Fruit fly (Drosophila melanogaster) whole organism, embryonic: ENCODE results near the gene CG3349.

Source experiments
- Asciz ChIP-seq: fragments of 200-800 bp; sonication (Bioruptor generic); optimal IDR thresholded peaks from 2 replicates; lab custom pipeline; 2017; ENCODE audit warnings: missing biosample characterization, mild to moderate bottlenecking, missing genetic modification characterization, missing genetic modification reagents
- Blimp-1 ChIP-seq: fragments of 200-800 bp; sonication (Bioruptor generic); optimal IDR thresholded peaks from 3 replicates; lab custom pipeline; 2018; ENCODE audit warnings: missing biosample characterization, missing genetic modification characterization, mild to moderate bottlenecking, moderate library complexity, missing genetic modification reagents
- CG10209 ChIP-seq: fragments of 200-800 bp; sonication (Bioruptor generic); optimal IDR thresholded peaks from 3 replicates; lab custom pipeline; 2017; ENCODE audit warnings: missing biosample characterization, mild to moderate bottlenecking, missing genetic modification characterization, missing genetic modification reagents
- CG10979 ChIP-seq: fragments of 200-800 bp; sonication (Bioruptor generic); optimal IDR thresholded peaks from 2 replicates; lab custom pipeline; 2018; ENCODE audit warnings: missing biosample characterization, mild to moderate bottlenecking, missing genetic modification characterization, moderate library complexity
- CG11504 ChIP-seq: fragments of 200-800 bp; sonication (Bioruptor generic); optimal IDR thresholded peaks from 3 replicates; lab custom pipeline; 2019; ENCODE audit warnings: missing biosample characterization, mild to moderate bottlenecking, missing genetic modification characterization, moderate library complexity
- CG15514 ChIP-seq: fragments of 200-800 bp; sonication (Bioruptor generic); optimal IDR thresholded peaks from 3 replicates; lab custom pipeline; 2017; ENCODE audit warnings: missing biosample characterization, missing genetic modification characterization, mild to moderate bottlenecking, moderate library complexity, missing genetic modification reagents
- CG17359 ChIP-seq: fragments of 200-800 bp; sonication (Bioruptor generic); optimal IDR thresholded peaks from 3 replicates; lab custom pipeline; 2018; ENCODE audit warnings: missing biosample characterization, mild to moderate bottlenecking, missing genetic modification characterization, moderate library complexity
- CG17829 ChIP-seq: fragments of 200-800 bp; optimal IDR thresholded peaks from 2 replicates; lab custom pipeline; 2019; ENCODE audit warnings: missing biosample characterization, mild to moderate bottlenecking, missing genetic modification characterization, moderate library complexity
- CG2199 ChIP-seq: fragments of 200-800 bp; sonication (Bioruptor generic); IDR thresholded peaks from 3 replicates; pipeline ENCODE4 v1.3.6; 2022; ENCODE audit warnings: missing biosample characterization, missing genetic modification characterization
- CG2712 ChIP-seq: fragments of 200-800 bp; optimal IDR thresholded peaks from 3 replicates; lab custom pipeline; 2019; ENCODE audit warnings: missing biosample characterization, mild to moderate bottlenecking, missing genetic modification characterization, moderate library complexity
- CG31224 ChIP-seq: fragments of 200-800 bp; sonication (Bioruptor generic); IDR thresholded peaks from 2 replicates; pipeline ENCODE4 v1.3.6; 2022; ENCODE audit warnings: missing biosample characterization, missing genetic modification characterization
- CG9727 ChIP-seq: fragments of 200-800 bp; sonication (Bioruptor generic); optimal IDR thresholded peaks from 3 replicates; lab custom pipeline; 2017; ENCODE audit warnings: missing biosample characterization, mild to moderate bottlenecking, missing genetic modification characterization
- CTCF ChIP-seq: fragments of 200-800 bp; sonication (Bioruptor generic); optimal IDR thresholded peaks from 2 replicates; lab custom pipeline; 2017; ENCODE audit warnings: missing biosample characterization, mild to moderate bottlenecking, missing genetic modification characterization, moderate library complexity
- E2f1 ChIP-seq: fragments of 200-800 bp; sonication (Bioruptor generic); IDR thresholded peaks from 2 replicates; pipeline ENCODE4 v1.3.6; 2022; ENCODE audit warnings: missing biosample characterization, missing genetic modification characterization
- Ets65A ChIP-seq: fragments of 200-800 bp; sonication (Bioruptor generic); peaks from one replicate; lab custom pipeline; 2016; ENCODE audit warnings: missing biosample characterization, missing genetic modification characterization
- Sox102F ChIP-seq: fragments of 200-800 bp; sonication (Bioruptor generic); optimal IDR thresholded peaks from 2 replicates; lab custom pipeline; 2018; ENCODE audit warnings: missing biosample characterization, mild to moderate bottlenecking, missing genetic modification characterization, moderate library complexity
- abd-A ChIP-seq: fragments of 200-800 bp; sonication (Bioruptor generic); optimal IDR thresholded peaks from 3 replicates; lab custom pipeline; 2019; ENCODE audit warnings: missing biosample characterization, mild to moderate bottlenecking, missing genetic modification characterization, moderate library complexity
- bsh ChIP-seq, 2 experiments: fragments of 200-800 bp; sonication (Bioruptor generic); optimal IDR thresholded peaks; 2 replicates each; lab custom pipeline; 2017 to 2018; ENCODE audit warnings: mild to moderate bottlenecking in 2 of 2, missing biosample characterization in 2 of 2, missing genetic modification characterization in 2 of 2, moderate library complexity in 1 of 2
- eve ChIP-seq, 2 experiments: fragments of >200 bp; optimal IDR thresholded peaks; 2 replicates each; lab custom pipeline; 2017; ENCODE audit warnings: missing biosample characterization in 2 of 2, missing genetic modification characterization in 2 of 2
- exex ChIP-seq: fragments of 200-800 bp; sonication (Bioruptor generic); optimal IDR thresholded peaks from 4 replicates; lab custom pipeline; 2018; ENCODE audit warnings: missing biosample characterization, mild to moderate bottlenecking, missing genetic modification characterization, moderate library complexity
- gcm ChIP-seq: fragments of 200-800 bp; sonication (Bioruptor generic); optimal IDR thresholded peaks from 2 replicates; lab custom pipeline; 2019; ENCODE audit warnings: missing biosample characterization, mild to moderate bottlenecking, missing genetic modification characterization, moderate library complexity
- gem ChIP-seq: fragments of 200-800 bp; sonication (Bioruptor generic); optimal IDR thresholded peaks from 2 replicates; lab custom pipeline; 2019; ENCODE audit warnings: missing biosample characterization, mild to moderate bottlenecking, missing genetic modification characterization, moderate library complexity
- hb ChIP-seq: fragments of 200-800 bp; sonication (Bioruptor generic); IDR thresholded peaks from 3 replicates; pipeline ENCODE4 v1.3.6; 2022; ENCODE audit warnings: missing biosample characterization, missing genetic modification characterization; ENCODE audit not compliant: partially characterized antibody
- hbn ChIP-seq: fragments of 200-800 bp; sonication (Bioruptor generic); IDR thresholded peaks from 2 replicates; pipeline ENCODE4 v1.3.6; 2022; ENCODE audit warnings: missing biosample characterization, missing genetic modification characterization; ENCODE audit not compliant: partially characterized antibody
- her ChIP-seq: fragments of 200-800 bp; sonication (Bioruptor generic); optimal IDR thresholded peaks from 2 replicates; lab custom pipeline; 2016; ENCODE audit warnings: missing biosample characterization, missing genetic modification characterization
- hkb ChIP-seq, 2 experiments: fragments of 200-800 bp in 1 of 2; fragments of >200 bp in 1 of 2; sonication (Bioruptor generic) in 1 of 2; IDR thresholded peaks in 1 of 2; optimal IDR thresholded peaks in 1 of 2; 2 replicates each; pipeline versions ENCODE4 v1.3.6 to Lab custom; 2017 to 2022; ENCODE audit warnings: missing biosample characterization in 1 of 2, missing genetic modification characterization in 1 of 2
- lmd ChIP-seq: fragments of 200-800 bp; sonication (Bioruptor generic); IDR thresholded peaks from 2 replicates; pipeline ENCODE4 v1.3.6; 2022; ENCODE audit warnings: missing biosample characterization, missing genetic modification characterization
- lov ChIP-seq, 2 experiments: fragments of 200-800 bp in 1 of 2; fragments of >200 bp in 1 of 2; sonication (Bioruptor generic) in 1 of 2; IDR thresholded peaks in 1 of 2; optimal IDR thresholded peaks in 1 of 2; 2 replicates in 1 of 2; 3 replicates in 1 of 2; pipeline versions ENCODE4 v1.3.6 to Lab custom; 2017 to 2022; ENCODE audit warnings: missing biosample characterization in 1 of 2, missing genetic modification characterization in 1 of 2
- luna ChIP-seq: fragments of 200-800 bp; sonication (Bioruptor generic); optimal IDR thresholded peaks from 2 replicates; lab custom pipeline; 2016; ENCODE audit warnings: missing biosample characterization, missing genetic modification characterization
- phol ChIP-seq: fragments of 200-800 bp; sonication (Bioruptor generic); optimal IDR thresholded peaks from 3 replicates; lab custom pipeline; 2018; ENCODE audit warnings: missing biosample characterization, mild to moderate bottlenecking, missing genetic modification characterization, moderate library complexity
- sc ChIP-seq, 3 experiments: fragments of >200 bp in 2 of 3; fragments of 200-800 bp in 1 of 3; sonication (Bioruptor generic) in 1 of 3; optimal IDR thresholded peaks; 2 replicates in 2 of 3; 3 replicates in 1 of 3; lab custom pipeline; 2017; ENCODE audit warnings: mild to moderate bottlenecking in 1 of 3, missing biosample characterization in 1 of 3, missing genetic modification characterization in 1 of 3, missing genetic modification reagents in 1 of 3
- schlank ChIP-seq: fragments of 200-800 bp; sonication (Bioruptor generic); optimal IDR thresholded peaks from 2 replicates; lab custom pipeline; 2018; ENCODE audit warnings: missing biosample characterization, mild to moderate bottlenecking, missing genetic modification characterization
- sob ChIP-seq: fragments of 200-800 bp; sonication (Bioruptor generic); IDR thresholded peaks from 2 replicates; pipeline ENCODE4 v1.3.6; 2022; ENCODE audit warnings: missing biosample characterization, missing genetic modification characterization

The CG3349 gene

DNA sequence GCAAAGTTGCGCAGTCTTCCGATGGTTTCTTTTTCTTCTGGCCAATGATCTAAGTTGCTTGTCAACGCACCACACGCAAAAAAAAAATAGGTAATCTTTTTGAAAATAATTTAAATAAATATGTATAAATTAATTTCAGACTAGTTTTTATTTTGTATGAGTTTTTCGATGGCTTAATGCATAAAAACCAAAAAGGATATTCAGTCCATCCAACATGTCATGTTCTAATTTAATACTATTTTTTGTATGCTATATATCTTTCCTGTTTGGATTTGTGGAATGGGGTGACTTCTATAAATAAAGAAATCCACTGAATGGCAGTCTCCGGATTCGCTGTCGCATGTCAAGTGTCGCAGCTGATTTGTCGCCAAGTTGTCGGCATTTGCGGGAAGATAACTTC is 30.3 kb downstream of the CG3349 start (continued):
- TF ChIP-seq bsh (GFP tag; optimal IDR thresholded peaks at IDR 0.05; lab: Kevin White, UChicago) (peak in 1 of 2 experiments; percentile 0), phol (tag; lab: Kevin White, UChicago) (peak; percentile 3), abd-A (tag; lab: Kevin White, UChicago) (no peak), her (GFP tag; lab: Kevin White, UChicago) (no peak), sob (GFP tag; lab: Robert Waterston, UW) (0 out of 2 replicates have a peak, but pooled peaks have one; percentile 18), Sox102F (GFP tag; lab: Kevin White, UChicago) (peak; percentile 56), CG2712 (tag; lab: Kevin White, UChicago) (peak; percentile 11), Ets65A (peak; percentile 82), CG11504 (tag; lab: Kevin White, UChicago) (peak; percentile 38), gem (tag; lab: Kevin White, UChicago) (peak; percentile 37), lmd (GFP tag; lab: Robert Waterston, UW) (peak; percentile 12; the same call in 1 of the 2 replicates), CG17359 (tag; lab: Kevin White, UChicago) (peak; percentile 26), schlank (tag; lab: Kevin White, UChicago) (no peak), CG10209 (GFP tag; lab: Kevin White, UChicago) (no peak)

DNA sequence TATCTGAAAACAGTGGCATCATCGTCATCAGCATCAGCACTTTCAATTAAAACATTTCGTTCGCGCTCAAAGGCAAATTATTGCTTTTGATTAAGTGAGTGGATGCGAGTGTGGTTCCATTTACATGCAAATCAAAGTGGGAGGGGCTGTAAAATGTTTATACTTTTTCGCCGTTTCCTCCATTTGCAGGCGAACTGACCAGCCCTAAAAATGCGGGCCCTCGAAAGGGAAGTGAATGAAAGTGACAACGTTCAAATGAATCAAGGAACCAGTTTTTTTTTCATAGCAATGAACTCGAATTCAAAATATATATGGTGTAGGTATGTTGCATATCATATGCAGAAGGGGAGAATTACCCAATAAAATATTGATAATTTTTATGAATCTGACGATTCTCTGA is 31.2 kb downstream of the CG3349 start:
- TF ChIP-seq CG17829 (tag; lab: Kevin White, UChicago) (no peak), phol (tag; lab: Kevin White, UChicago) (no peak), Blimp-1 (GFP tag; lab: Kevin White, UChicago) (peak; percentile 81), abd-A (tag; lab: Kevin White, UChicago) (no peak), Asciz (no peak), CG2199 (GFP tag; lab: Robert Waterston, UW) (peak; percentile 17; the same call in 2 of the 3 replicates), E2f1 (GFP tag; lab: Robert Waterston, UW) (no peak), CG9727 (GFP tag; lab: Kevin White, UChicago) (no peak), luna (GFP tag; lab: Kevin White, UChicago) (no peak), hkb (optimal IDR thresholded peaks at IDR 0.05; lab: Kevin White, UChicago) (no peak), hkb (GFP tag; IDR thresholded peaks at IDR 0.05; lab: Robert Waterston, UW) (no peak), eve (GFP tag; optimal IDR thresholded peaks at IDR 0.05; lab: Kevin White, UChicago) (peak in 1 of 2 experiments; percentile 20), CG15514 (GFP tag; lab: Kevin White, UChicago) (peak; percentile 16), lov (optimal IDR thresholded peaks at IDR 0.05; lab: Kevin White, UChicago) (no peak), lov (GFP tag; IDR thresholded peaks at IDR 0.05; lab: Robert Waterston, UW) (no peak), CG2712 (tag; lab: Kevin White, UChicago) (no peak), sc (optimal IDR thresholded peaks at IDR 0.05; lab: Kevin White, UChicago) (no peak), sc (GFP tag; optimal IDR thresholded peaks at IDR 0.05; lab: Kevin White, UChicago) (no peak), gcm (peak; percentile 66), exex (tag; lab: Kevin White, UChicago) (no peak)
- TF ChIP-seq, all 482 proteins: peak for 5

DNA sequence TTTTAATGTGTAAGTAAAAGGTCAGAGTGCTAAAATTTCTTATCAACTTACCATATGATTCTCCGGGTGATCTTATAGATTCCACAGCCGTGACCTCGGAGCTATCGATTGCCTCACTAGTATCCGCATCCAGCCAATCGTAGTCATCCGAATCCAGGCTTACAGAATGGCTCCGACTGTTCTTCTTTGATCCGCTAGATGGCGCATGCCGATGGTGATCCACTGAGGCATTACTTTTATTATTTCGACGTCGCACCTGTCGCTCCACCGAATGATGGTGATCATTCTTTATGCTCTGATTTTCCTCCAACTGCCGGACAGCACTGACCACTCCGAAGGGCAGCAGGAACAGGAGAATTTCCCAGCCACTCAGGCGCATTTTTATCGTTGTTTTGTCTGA is 31.7 kb downstream of the CG3349 start:
- TF ChIP-seq CG2199 (GFP tag; lab: Robert Waterston, UW) (0 out of 3 replicates have a peak, but pooled peaks have one; percentile 37), CTCF (GFP tag; lab: Kevin White, UChicago) (peak; percentile 80), CG31224 (GFP tag; lab: Robert Waterston, UW) (no peak), CG10979 (tag; lab: Kevin White, UChicago) (peak; percentile 48), hb (0 out of 3 replicates have a peak, but pooled peaks have one; percentile 40), hbn (no peak)
